Worm (Caenorhabditis elegans) whole organism, midembryonic: ENCODE results near the gene Y39A1A.17.

ENCODE experiments used
- T22C8.4 ChIP-seq: fragments of 200-800 bp; sonication (Bioruptor generic); IDR thresholded peaks from 2 replicates; pipeline ENCODE4 v1.3.6; 2022; ENCODE audit warnings: missing genetic modification characterization, missing compliant biosample characterization
- flt-1 ChIP-seq: fragments of 200-800 bp; sonication (Bioruptor generic); IDR thresholded peaks from 2 replicates; pipeline ENCODE4 v1.3.6; 2022; ENCODE audit warnings: missing genetic modification characterization, missing compliant biosample characterization
- ref-1 ChIP-seq: fragments of 200-800 bp; sonication (Bioruptor generic); conservative IDR thresholded peaks from 2 replicates; pipeline ENCODE4 v1.3.6; 2022; ENCODE audit warnings: missing genetic modification reagents, missing genetic modification characterization, missing compliant biosample characterization
- tab-1 ChIP-seq: fragments of 200-800 bp; sonication (Bioruptor generic); IDR thresholded peaks from 2 replicates; pipeline ENCODE4 v1.3.6; 2022; ENCODE audit warnings: missing genetic modification characterization, missing compliant biosample characterization
- ztf-29 ChIP-seq: fragments of 200-800 bp; sonication (Bioruptor generic); IDR thresholded peaks from 2 replicates; pipeline ENCODE4 v1.3.6; 2022; ENCODE audit warnings: missing genetic modification reagents, missing genetic modification characterization, missing compliant biosample characterization

ce11 chrIII:10689057-10689456 lies 1.9 kb downstream of the Y39A1A.17 start, which contains the start of gene Y39A1A.31:
- no peak for TF ChIP-seq T22C8.4 (GFP tag; lab: Robert Waterston, UW)
- TF ChIP-seq flt-1 (GFP tag; lab: Robert Waterston, UW) = no peak
- TF ChIP-seq ztf-29 (GFP tag; lab: Robert Waterston, UW) = no peak
- no peak for TF ChIP-seq tab-1 (GFP tag; lab: Robert Waterston, UW)
- no peak for TF ChIP-seq ref-1 (GFP tag; lab: Robert Waterston, UW)
